Worm (Caenorhabditis elegans) whole organism, young adult: ENCODE measurements around the gene sri-24.
"Not testable (repeated sequence)": the region's sequence is repeated elsewhere in the genome, so short reads cannot be mapped to it uniquely, and the experiment has no call there.

Experiments
- ama-1 ChIP-seq, 3 experiments: fragments of 150-350 bp in 1 of 3; sonication (generic microtip) in 2 of 3; optimal IDR thresholded peaks; 2 replicates each; lab custom pipeline; 2014 to 2018; ENCODE audit warnings: missing biosample characterization in 2 of 3, missing genetic modification characterization in 2 of 3, missing genetic modification reagents in 2 of 3
- egrh-3 ChIP-seq: fragments of 200-800 bp; sonication (Bioruptor generic); IDR thresholded peaks from 2 replicates; pipeline ENCODE4 v1.3.6; 2022; ENCODE audit warnings: missing genetic modification reagents, missing genetic modification characterization, missing compliant biosample characterization
- madf-6 ChIP-seq: fragments of 200-800 bp; sonication (Bioruptor generic); IDR thresholded peaks from 2 replicates; pipeline ENCODE4 v1.3.6; 2022; ENCODE audit warnings: missing genetic modification reagents, missing genetic modification characterization, missing compliant biosample characterization

DNA sequence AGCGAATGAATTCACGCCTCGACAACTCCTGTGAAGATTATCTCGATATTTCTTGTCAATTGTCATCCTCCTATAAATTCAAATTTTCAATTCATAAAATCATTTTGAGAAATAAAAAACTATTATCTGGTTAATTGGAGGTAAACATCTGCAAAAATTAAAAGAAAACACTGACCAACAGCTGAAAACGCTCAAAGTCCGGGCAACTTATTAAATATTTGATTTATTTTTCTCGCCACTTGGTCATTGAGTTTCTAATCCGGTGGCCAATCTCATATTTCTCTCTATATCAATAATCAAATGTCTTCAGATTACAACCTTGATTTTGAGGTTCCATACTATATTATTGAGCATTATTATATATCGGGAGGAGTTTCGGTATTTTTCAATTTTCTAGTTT lies at the start of gene sri-24:
- not testable (repeated sequence) for TF ChIP-seq madf-6 (GFP tag; lab: Robert Waterston, UW); egrh-3; ama-1 (optimal IDR thresholded peaks at IDR 0.05; lab: Kevin White, UChicago); ama-1 (GFP tag; optimal IDR thresholded peaks at IDR 0.05; lab: Kevin White, UChicago)
